Worm (Caenorhabditis elegans) whole organism, L4 larva: ENCODE measurements around the gene F37C4.6.

Experiments
- F49E8.2 ChIP-seq: sonication (generic microtip); optimal IDR thresholded peaks from 2 replicates; lab custom pipeline; 2016; ENCODE audit warnings: missing compliant biosample characterization, mild to moderate bottlenecking, missing genetic modification characterization, borderline replicate concordance
- T20F7.1 ChIP-seq: fragments of 200-800 bp; sonication (Bioruptor generic); optimal IDR thresholded peaks from 2 replicates; lab custom pipeline; 2018; ENCODE audit warnings: mild to moderate bottlenecking, missing genetic modification characterization, missing compliant biosample characterization
- T26A8.4 ChIP-seq: fragments of 200-800 bp; sonication (Bioruptor generic); IDR thresholded peaks from 2 replicates; pipeline ENCODE4 v1.3.6; 2022; ENCODE audit warnings: missing genetic modification characterization, missing compliant biosample characterization
- Y48G9A.11 ChIP-seq: fragments of 200-800 bp; sonication (Bioruptor generic); IDR thresholded peaks from 2 replicates; pipeline ENCODE4 v1.3.6; 2022; ENCODE audit warnings: missing genetic modification reagents, missing genetic modification characterization, missing compliant biosample characterization
- Y5F2A.4 ChIP-seq: fragments of 200-800 bp; sonication (Bioruptor generic); optimal IDR thresholded peaks from 2 replicates; lab custom pipeline; 2018; ENCODE audit warnings: mild to moderate bottlenecking, missing genetic modification characterization, missing compliant biosample characterization
- ZK337.2 ChIP-seq: fragments of 200-800 bp; sonication (Bioruptor generic); IDR thresholded peaks from 2 replicates; pipeline ENCODE4 v1.3.6; 2022; ENCODE audit warnings: missing genetic modification reagents, missing genetic modification characterization, missing compliant biosample characterization
- aha-1 ChIP-seq: fragments of 150-350 bp; peaks from one replicate; lab custom pipeline; 2014; ENCODE audit warnings: missing biosample characterization, missing genetic modification characterization
- aly-2 ChIP-seq: sonication (generic microtip); optimal IDR thresholded peaks from 2 replicates; lab custom pipeline; 2018; ENCODE audit warnings: missing biosample characterization, missing genetic modification characterization
- arid-1 ChIP-seq: fragments of 200-800 bp; sonication (Bioruptor generic); conservative IDR thresholded peaks from 2 replicates; pipeline ENCODE4 v1.3.6; 2022; ENCODE audit warnings: missing genetic modification reagents, missing genetic modification characterization, missing compliant biosample characterization
- ceh-20 ChIP-seq: fragments of 200-800 bp; sonication (Bioruptor generic); IDR thresholded peaks from 2 replicates; pipeline ENCODE4 v1.3.6; 2022; ENCODE audit warnings: missing genetic modification reagents, missing genetic modification characterization, missing compliant biosample characterization
- ces-1 ChIP-seq: fragments of 150-350 bp; sonication (generic microtip); optimal IDR thresholded peaks from 4 replicates; lab custom pipeline; 2014; ENCODE audit warnings: missing biosample characterization, missing genetic modification reagents, missing genetic modification characterization
- ctbp-1 ChIP-seq: fragments of 200-800 bp; sonication (Bioruptor generic); IDR thresholded peaks from 2 replicates; pipeline ENCODE4 v1.3.6; 2022; ENCODE audit warnings: missing genetic modification reagents, missing genetic modification characterization, missing compliant biosample characterization
- daf-16 ChIP-seq, 3 experiments: sonication (generic microtip); optimal IDR thresholded peaks; 2 replicates each; lab custom pipeline; 2016 to 2017; ENCODE audit warnings: missing genetic modification characterization in 3 of 3, missing genetic modification reagents in 3 of 3, mild to moderate bottlenecking in 2 of 3, missing compliant biosample characterization in 2 of 3, missing biosample characterization in 1 of 3, moderate library complexity in 1 of 3
- dmd-6 ChIP-seq: fragments of 200-800 bp; sonication (Bioruptor generic); IDR thresholded peaks from 2 replicates; pipeline ENCODE4 v1.3.6; 2022; ENCODE audit warnings: missing genetic modification reagents, missing genetic modification characterization, missing compliant biosample characterization
- egl-43 ChIP-seq: fragments of 200-800 bp; sonication (Bioruptor generic); IDR thresholded peaks from 2 replicates; pipeline ENCODE4 v1.3.6; 2022; ENCODE audit warnings: missing genetic modification reagents, missing genetic modification characterization, missing compliant biosample characterization
- hif-1 ChIP-seq, 2 experiments: sonication (generic microtip); optimal IDR thresholded peaks; 2 replicates each; lab custom pipeline; 2016 to 2017; ENCODE audit warnings: missing compliant biosample characterization in 2 of 2, missing genetic modification characterization in 2 of 2, missing genetic modification reagents in 2 of 2, missing genotype in 2 of 2, mild to moderate bottlenecking in 1 of 2
- hlh-11 ChIP-seq: fragments of 200-800 bp; sonication (Bioruptor generic); optimal IDR thresholded peaks from 2 replicates; lab custom pipeline; 2018; ENCODE audit warnings: mild to moderate bottlenecking, missing genetic modification characterization, missing compliant biosample characterization
- hlh-30 ChIP-seq: sonication (generic microtip); optimal IDR thresholded peaks from 2 replicates; lab custom pipeline; 2017; ENCODE audit warnings: antibody characterized with exemption, mild to moderate bottlenecking, missing genetic modification characterization, missing compliant biosample characterization; ENCODE audit not compliant: insufficient read depth
- hmg-1.1 ChIP-seq: fragments of 200-800 bp; sonication (Bioruptor generic); IDR thresholded peaks from 2 replicates; pipeline ENCODE4 v1.3.6; 2022; ENCODE audit warnings: missing genetic modification reagents, missing genetic modification characterization, missing compliant biosample characterization
- lim-7 ChIP-seq: fragments of 200-800 bp; sonication (Bioruptor generic); IDR thresholded peaks from 2 replicates; pipeline ENCODE4 v1.3.6; 2022; ENCODE audit warnings: missing genetic modification characterization, missing compliant biosample characterization
- nhr-11 ChIP-seq: fragments of 150-350 bp; optimal IDR thresholded peaks from 2 replicates; lab custom pipeline; 2014; ENCODE audit warnings: missing biosample characterization, missing genetic modification characterization
- nhr-111 ChIP-seq: fragments of 200-800 bp; sonication (Bioruptor generic); optimal IDR thresholded peaks from 2 replicates; lab custom pipeline; 2018; ENCODE audit warnings: mild to moderate bottlenecking, missing genetic modification characterization, missing compliant biosample characterization
- nhr-25 ChIP-seq: sonication (generic microtip); optimal IDR thresholded peaks from 2 replicates; lab custom pipeline; 2017; ENCODE audit warnings: missing genetic modification characterization, mild to moderate bottlenecking, missing compliant biosample characterization, antibody characterized with exemption, moderate library complexity, borderline replicate concordance; ENCODE audit not compliant: insufficient read depth
- nhr-28 ChIP-seq: fragments of 150-350 bp; optimal IDR thresholded peaks from 2 replicates; lab custom pipeline; 2014; ENCODE audit warnings: missing biosample characterization, missing genetic modification characterization
- nhr-77 ChIP-seq: fragments of 150-350 bp; optimal IDR thresholded peaks from 2 replicates; lab custom pipeline; 2014; ENCODE audit warnings: missing biosample characterization, missing genetic modification characterization
- set-16 ChIP-seq: fragments of 200-800 bp; sonication (Bioruptor generic); IDR thresholded peaks from 2 replicates; pipeline ENCODE4 v1.3.6; 2022; ENCODE audit warnings: missing genetic modification reagents, missing genetic modification characterization, missing compliant biosample characterization
- snpc-1.2 ChIP-seq: fragments of 200-800 bp; sonication (Bioruptor generic); IDR thresholded peaks from 2 replicates; pipeline ENCODE4 v1.3.6; 2022; ENCODE audit warnings: missing genetic modification reagents, missing genetic modification characterization, missing compliant biosample characterization
- unc-62 ChIP-seq, 3 experiments: fragments of 150-350 bp in 1 of 3; sonication (generic microtip); optimal IDR thresholded peaks in 2 of 3; peaks in 1 of 3; 1 replicate in 1 of 3; 2 replicates in 2 of 3; lab custom pipeline; 2014 to 2017; ENCODE audit warnings: missing biosample characterization in 3 of 3, missing genetic modification characterization in 3 of 3, missing genetic modification reagents in 3 of 3, missing genotype in 1 of 3

The F37C4.6 gene

ce11 chrIV:3866018-3866417, 12.1 kb downstream of the F37C4.6 start:
- TF ChIP-seq nhr-11 (tag; lab: Kevin White, UChicago), result no peak
- peak; percentile 24; the same call in 1 of the 2 replicates for TF ChIP-seq dmd-6 (GFP tag; lab: Robert Waterston, UW)
- no peak for TF ChIP-seq nhr-77 (tag; lab: Kevin White, UChicago)
- TF ChIP-seq nhr-28 (tag; lab: Kevin White, UChicago), result peak; percentile 49
- TF ChIP-seq hlh-30 (tag; lab: Kevin White, UChicago), result peak; percentile 12
- peak; percentile 50 for TF ChIP-seq hlh-11
- TF ChIP-seq egl-43 (GFP tag; lab: Robert Waterston, UW), result no peak
- TF ChIP-seq daf-16 (GFP tag; optimal IDR thresholded peaks at IDR 0.05; lab: Kevin White, UChicago), result no peak
- peak; percentile 36 for TF ChIP-seq daf-16 (tag; optimal IDR thresholded peaks at IDR 0.05; lab: Kevin White, UChicago)

- TF ChIP-seq snpc-1.2 (GFP tag; lab: Robert Waterston, UW) (no peak), ces-1 (GFP tag; lab: Kevin White, UChicago) (no peak), T26A8.4 (GFP tag; lab: Robert Waterston, UW) (no peak), aha-1 (tag; lab: Kevin White, UChicago) (peak; percentile 0)
- TF ChIP-seq, all 104 proteins: peak for 1
Observed at ce11 chrIV:3864944-3865343, 13.2 kb downstream of the F37C4.6 start, which contains the start of gene aat-8. TSS of gene aat-8 (minus strand) at chrIV:3865044.

ce11 chrIV:3862948-3863347, 15.2 kb downstream of the F37C4.6 start:
- TF ChIP-seq aha-1 (tag; lab: Kevin White, UChicago) (peak; percentile 90), aly-2 (tag; lab: Kevin White, UChicago) (no peak)

- TF ChIP-seq lim-7 (no peak), T20F7.1 (GFP tag; lab: Kevin White, UChicago) (no peak), nhr-111 (GFP tag; lab: Kevin White, UChicago) (no peak), nhr-25 (tag; lab: Kevin White, UChicago) (no peak), ctbp-1 (no peak), arid-1 (GFP tag; lab: Robert Waterston, UW) (no peak), hmg-1.1 (GFP tag; lab: Robert Waterston, UW) (no peak), Y5F2A.4 (GFP tag; lab: Kevin White, UChicago) (no peak)
- TF ChIP-seq, all 104 proteins: peak for 0
Observed at ce11 chrIV:3860419-3860818, 17.7 kb downstream of the F37C4.6 start.

ce11 chrIV:3859552-3859951, 18.6 kb downstream of the F37C4.6 start:
- TF ChIP-seq set-16, result peak; percentile 70; the same call in 1 of the 2 replicates
- TF ChIP-seq F49E8.2 (tag; lab: Kevin White, UChicago), result no peak

ce11 chrIV:3857999-3858552, 20.1 kb downstream of the F37C4.6 start:
- TF ChIP-seq ceh-20 (GFP tag; lab: Robert Waterston, UW), result no peak
- TF ChIP-seq hif-1 (tag; optimal IDR thresholded peaks at IDR 0.05; lab: Kevin White, UChicago), result no peak
- TF ChIP-seq ZK337.2 (GFP tag; lab: Robert Waterston, UW), result no peak
- TF ChIP-seq F49E8.2 (tag; lab: Kevin White, UChicago), result no peak
- TF ChIP-seq Y5F2A.4 (GFP tag; lab: Kevin White, UChicago), result no peak
- TF ChIP-seq unc-62 (GFP tag; optimal IDR thresholded peaks at IDR 0.05 in 1 of 2; lab: Kevin White, UChicago), result peak in 1 of 2 experiments; percentile 95
- TF ChIP-seq unc-62 (tag; optimal IDR thresholded peaks at IDR 0.05; lab: Kevin White, UChicago), result no peak
- TF ChIP-seq Y48G9A.11 (GFP tag; lab: Robert Waterston, UW), result no peak
